Worm (Caenorhabditis elegans) whole organism, L1 larva: ENCODE data around the gene spe-29.

ENCODE experiments used
- blmp-1 ChIP-seq: fragments of 150-350 bp; optimal IDR thresholded peaks from 2 replicates; lab custom pipeline; 2014; ENCODE audit warnings: missing biosample characterization, missing genetic modification characterization
- fkh-10 ChIP-seq: sonication (generic microtip); optimal IDR thresholded peaks from 2 replicates; lab custom pipeline; 2017; ENCODE audit warnings: missing biosample characterization, missing genetic modification reagents, missing genetic modification characterization
- jun-1 ChIP-seq: fragments of 150-350 bp; optimal IDR thresholded peaks from 2 replicates; lab custom pipeline; 2014; ENCODE audit warnings: missing biosample characterization, missing genetic modification reagents, missing genetic modification characterization
- lin-14 ChIP-seq: fragments of 200-800 bp; sonication (Bioruptor generic); optimal IDR thresholded peaks from 2 replicates; lab custom pipeline; 2018; ENCODE audit warnings: mild to moderate bottlenecking, missing genetic modification characterization, moderate library complexity, missing compliant biosample characterization
- mdl-1 ChIP-seq, 2 experiments: fragments of 150-350 bp; optimal IDR thresholded peaks; 2 replicates each; lab custom pipeline; 2014 to 2017; ENCODE audit warnings: missing biosample characterization in 2 of 2, missing genetic modification characterization in 2 of 2, inconsistent platforms in 1 of 2
- mep-1 ChIP-seq: fragments of 150-350 bp; optimal IDR thresholded peaks from 2 replicates; lab custom pipeline; 2014; ENCODE audit warnings: missing biosample characterization, missing genetic modification characterization
- nhr-237 ChIP-seq: fragments of 150-350 bp; optimal IDR thresholded peaks from 2 replicates; lab custom pipeline; 2014; ENCODE audit warnings: missing biosample characterization, missing genetic modification characterization
- nhr-71 ChIP-seq: sonication (generic microtip); optimal IDR thresholded peaks from 2 replicates; lab custom pipeline; 2016; ENCODE audit warnings: mild to moderate bottlenecking, missing genetic modification characterization, moderate library complexity, missing compliant biosample characterization
- nhr-76 ChIP-seq: sonication (generic microtip); optimal IDR thresholded peaks from 2 replicates; lab custom pipeline; 2017; ENCODE audit warnings: missing biosample characterization, missing genetic modification characterization
- tbx-2 ChIP-seq: sonication (generic microtip); optimal IDR thresholded peaks from 2 replicates; lab custom pipeline; 2016; ENCODE audit warnings: missing genetic modification characterization, missing compliant biosample characterization
- ztf-11 ChIP-seq, 2 experiments: sonication (generic microtip); optimal IDR thresholded peaks; 2 replicates each; lab custom pipeline; 2016 to 2017; ENCODE audit warnings: missing genetic modification characterization in 2 of 2, missing biosample characterization in 1 of 2, missing compliant biosample characterization in 1 of 2

- TF ChIP-seq fkh-10, result no peak
- no peak for TF ChIP-seq lin-14
- no peak for TF ChIP-seq mep-1
- TF ChIP-seq nhr-71 (tag; lab: Kevin White, UChicago), result no peak
- no peak for TF ChIP-seq blmp-1 (tag; lab: Kevin White, UChicago)
- no peak for TF ChIP-seq mdl-1 (tag; optimal IDR thresholded peaks at IDR 0.05; lab: Kevin White, UChicago)
- TF ChIP-seq nhr-76 (tag; lab: Kevin White, UChicago), result no peak
- no peak for TF ChIP-seq tbx-2 (tag; lab: Kevin White, UChicago)
- TF ChIP-seq jun-1 (tag; lab: Kevin White, UChicago), result no peak
- no peak for TF ChIP-seq ztf-11 (tag; optimal IDR thresholded peaks at IDR 0.05; lab: Kevin White, UChicago)
- no peak for TF ChIP-seq nhr-237 (tag; lab: Kevin White, UChicago)
Observed at ce11 chrIV:9972629-9973028, 38.9 kb downstream of the spe-29 start, which contains the start of the genes C47E12.12 and C47E12.10.
